Worm (Caenorhabditis elegans) whole organism, late embryonic: Measurements from ENCODE around the gene srxa-19.

Experiments used
- ama-1 ChIP-seq: fragments of 150-350 bp; optimal IDR thresholded peaks from 2 replicates; lab custom pipeline; 2014
- ets-4 ChIP-seq: sonication (generic microtip); optimal IDR thresholded peaks from 2 replicates; lab custom pipeline; 2016; ENCODE audit warnings: missing genetic modification characterization, missing compliant biosample characterization
- gmeb-2 ChIP-seq: sonication (generic microtip); optimal IDR thresholded peaks from 2 replicates; lab custom pipeline; 2016; ENCODE audit warnings: missing genetic modification characterization, inconsistent platforms, missing compliant biosample characterization
- nfya-1 ChIP-seq: sonication (generic microtip); optimal IDR thresholded peaks from 2 replicates; lab custom pipeline; 2017; ENCODE audit warnings: missing genetic modification characterization, mild to moderate bottlenecking, missing compliant biosample characterization, antibody characterized with exemption, moderate library complexity
- tbx-2 ChIP-seq: sonication (generic microtip); optimal IDR thresholded peaks from 2 replicates; lab custom pipeline; 2016; ENCODE audit warnings: missing genetic modification characterization, missing compliant biosample characterization

ce11 chrV:10098429-10098828 is 24.1 kb downstream of the srxa-19 start, which contains the start of gene ugt-47:
- TF ChIP-seq tbx-2 (no peak), ama-1 (lab: Kevin White, UChicago) (no peak), nfya-1 (tag; lab: Kevin White, UChicago) (no peak), gmeb-2 (no peak), ets-4 (tag; lab: Kevin White, UChicago) (no peak)
